Fruit fly (Drosophila melanogaster): ENCODE measurements around the gene Bgb.

Bgb gene

dm6 chr3L:1661738-1662370 lies 22.3 kb downstream of the Bgb start:
- no peak for TF ChIP-seq insv (optimal IDR thresholded peaks at IDR 0.05)
- no peak for TF ChIP-seq ttk (optimal IDR thresholded peaks at IDR 0.05)
- no peak for TF ChIP-seq h (optimal IDR thresholded peaks at IDR 0.05)
- no peak for TF ChIP-seq psq (optimal IDR thresholded peaks at IDR 0.05)
- TF ChIP-seq Sin3A (optimal IDR thresholded peaks at IDR 0.05) = no peak
- TF ChIP-seq Myc (optimal IDR thresholded peaks at IDR 0.05) = no peak

- no peak for TF ChIP-seq Sin3A (optimal IDR thresholded peaks at IDR 0.05)
These were observed 24.0 kb downstream of the Bgb start for dm6 chr3L:1663531-1663930.

- TF ChIP-seq h (optimal IDR thresholded peaks at IDR 0.05) = no peak
- TF ChIP-seq ttk (optimal IDR thresholded peaks at IDR 0.05) = peak; percentile 82
- no peak for TF ChIP-seq psq (optimal IDR thresholded peaks at IDR 0.05)
These were observed 24.7 kb downstream of the Bgb start for dm6 chr3L:1664205-1664604.

DNA sequence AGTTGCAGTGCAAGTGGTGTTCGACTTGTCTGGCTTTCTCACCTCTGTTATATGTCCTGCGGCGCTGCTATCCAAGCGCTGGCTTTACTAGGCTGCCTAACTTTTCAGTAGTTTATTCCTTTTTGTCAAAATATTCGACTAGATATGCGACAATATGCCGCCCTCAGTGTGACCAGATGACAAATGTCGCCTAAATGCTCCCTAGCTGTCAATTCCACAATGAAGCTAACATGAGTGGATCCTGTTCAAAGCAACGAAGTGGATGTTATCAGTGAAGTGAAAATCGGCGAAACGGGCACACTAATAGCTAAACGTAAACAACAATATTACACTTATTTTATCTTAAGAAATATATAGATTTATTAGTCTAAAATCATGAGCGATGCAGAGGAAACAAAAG lies 25.4 kb downstream of the Bgb start, which contains the start of the genes Srrm234 and CG7974:
Srrm234 (minus strand) TSS at position 189 of the 400 bp plus-strand sequence.
CG7974 (plus strand) TSS at position 263 of the 400 bp plus-strand sequence.
- TF ChIP-seq Myc (optimal IDR thresholded peaks at IDR 0.05) (no peak), psq (optimal IDR thresholded peaks at IDR 0.05) (no peak), Sin3A (optimal IDR thresholded peaks at IDR 0.05) (no peak), insv (optimal IDR thresholded peaks at IDR 0.05) (no peak), ttk (optimal IDR thresholded peaks at IDR 0.05) (no peak), h (optimal IDR thresholded peaks at IDR 0.05) (no peak)

DNA sequence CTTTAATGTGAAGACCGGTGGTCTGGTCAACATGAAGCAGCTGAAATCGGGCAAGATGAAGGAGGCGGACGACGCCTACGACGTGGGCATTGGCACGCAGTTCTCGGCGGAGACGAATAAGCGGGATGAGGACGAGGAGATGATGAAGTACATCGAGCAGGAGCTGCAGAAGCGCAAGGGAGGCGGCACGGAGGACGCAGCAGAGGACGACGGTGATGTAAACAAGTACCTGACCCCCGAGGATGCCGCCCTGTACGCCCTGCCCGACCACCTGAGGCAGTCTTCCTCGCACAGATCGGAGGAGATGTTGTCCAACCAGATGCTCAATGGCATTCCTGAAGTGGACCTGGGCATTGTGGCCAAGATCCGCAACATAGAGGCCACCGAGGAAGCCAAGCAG lies 26.0 kb downstream of the Bgb start:
- TF ChIP-seq Myc (optimal IDR thresholded peaks at IDR 0.05) (no peak), insv (optimal IDR thresholded peaks at IDR 0.05) (no peak), h (optimal IDR thresholded peaks at IDR 0.05) (no peak), ttk (optimal IDR thresholded peaks at IDR 0.05) (no peak), psq (optimal IDR thresholded peaks at IDR 0.05) (no peak), Sin3A (optimal IDR thresholded peaks at IDR 0.05) (no peak)

DNA sequence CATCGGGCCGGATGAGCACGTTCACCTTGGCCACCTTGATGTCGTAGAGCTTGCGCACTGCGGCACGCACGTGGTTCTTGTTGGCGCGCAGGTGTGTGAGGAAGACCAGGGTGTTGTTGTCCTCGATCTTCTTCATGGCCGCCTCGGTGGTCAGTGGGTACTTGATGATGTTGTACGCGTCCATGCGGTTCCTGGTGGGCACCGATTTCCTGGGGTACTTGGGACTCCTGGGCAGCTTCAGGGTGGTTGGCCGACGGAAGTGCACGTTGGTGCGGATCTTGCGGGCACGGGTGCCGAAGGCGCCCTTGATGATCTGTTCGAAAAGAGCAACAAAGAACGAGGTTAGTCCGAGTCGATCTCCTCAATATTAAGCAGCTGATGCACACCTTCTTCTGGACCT lies 27.9 kb downstream of the Bgb start:
- TF ChIP-seq ttk (optimal IDR thresholded peaks at IDR 0.05) (peak; percentile 94), Sin3A (optimal IDR thresholded peaks at IDR 0.05) (no peak), insv (optimal IDR thresholded peaks at IDR 0.05) (no peak), psq (optimal IDR thresholded peaks at IDR 0.05) (no peak)

DNA sequence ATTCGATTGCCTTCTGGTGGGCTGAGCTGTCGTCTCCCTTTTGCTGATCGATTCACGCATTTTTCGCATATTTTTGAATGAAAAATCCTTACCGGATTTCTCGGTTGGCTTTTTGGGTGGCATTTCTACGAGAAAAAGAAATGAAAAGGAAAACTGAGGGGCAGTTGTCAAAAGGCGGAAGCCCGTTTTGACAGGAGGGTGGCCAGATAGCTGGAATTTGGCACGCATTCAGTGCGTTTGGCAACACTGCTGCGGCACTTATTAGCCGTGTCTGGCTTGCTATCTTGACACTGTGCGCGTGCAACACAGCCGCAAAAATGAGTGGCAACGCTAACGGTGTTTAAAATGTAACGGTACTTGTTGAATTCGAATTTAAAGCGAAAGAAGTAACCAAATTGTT lies 29.0 kb downstream of the Bgb start, which contains the start of gene RpL23A:
RpL23A (minus strand) TSS at position 151 of the 400 bp plus-strand sequence.
- TF ChIP-seq psq (optimal IDR thresholded peaks at IDR 0.05) (no peak), Myc (optimal IDR thresholded peaks at IDR 0.05) (no peak), Sin3A (optimal IDR thresholded peaks at IDR 0.05) (no peak), insv (optimal IDR thresholded peaks at IDR 0.05) (no peak)

dm6 chr3L:1670008-1670407 lies 30.5 kb downstream of the Bgb start, which contains the start of gene RabX5:
TSS of gene RabX5 (minus strand) at chr3L:1670108.
- TF ChIP-seq Sin3A (optimal IDR thresholded peaks at IDR 0.05) (no peak), h (optimal IDR thresholded peaks at IDR 0.05) (no peak), ttk (optimal IDR thresholded peaks at IDR 0.05) (no peak), insv (optimal IDR thresholded peaks at IDR 0.05) (no peak), Myc (optimal IDR thresholded peaks at IDR 0.05) (no peak), psq (optimal IDR thresholded peaks at IDR 0.05) (no peak)

DNA sequence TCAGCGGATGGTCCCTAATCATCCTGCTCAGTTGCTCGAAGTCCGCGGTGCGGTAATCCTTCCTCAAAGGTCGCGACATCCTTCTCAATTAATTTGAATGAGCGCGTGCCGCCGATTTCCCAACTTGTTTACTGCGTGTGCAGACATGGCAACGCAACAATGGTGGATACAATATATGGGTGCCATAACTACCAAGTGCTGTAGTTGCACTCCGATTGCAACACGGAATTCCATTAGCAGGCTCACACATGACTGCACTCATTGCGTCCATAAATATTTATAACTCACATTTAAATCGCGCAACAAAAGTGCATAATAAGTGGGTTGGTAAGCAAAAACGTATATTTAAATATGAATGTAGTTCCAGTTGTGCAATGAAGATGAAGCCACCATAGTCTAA lies 33.1 kb downstream of the Bgb start, which contains the start of gene CG13930:
CG13930 (minus strand) TSS at position 101 of the 400 bp plus-strand sequence.
- no peak for TF ChIP-seq Sin3A (optimal IDR thresholded peaks at IDR 0.05)
- no peak for TF ChIP-seq insv (optimal IDR thresholded peaks at IDR 0.05)
- no peak for TF ChIP-seq Myc (optimal IDR thresholded peaks at IDR 0.05)
- TF ChIP-seq psq (optimal IDR thresholded peaks at IDR 0.05) = no peak
- TF ChIP-seq h (optimal IDR thresholded peaks at IDR 0.05) = no peak
- no peak for TF ChIP-seq ttk (optimal IDR thresholded peaks at IDR 0.05)

DNA sequence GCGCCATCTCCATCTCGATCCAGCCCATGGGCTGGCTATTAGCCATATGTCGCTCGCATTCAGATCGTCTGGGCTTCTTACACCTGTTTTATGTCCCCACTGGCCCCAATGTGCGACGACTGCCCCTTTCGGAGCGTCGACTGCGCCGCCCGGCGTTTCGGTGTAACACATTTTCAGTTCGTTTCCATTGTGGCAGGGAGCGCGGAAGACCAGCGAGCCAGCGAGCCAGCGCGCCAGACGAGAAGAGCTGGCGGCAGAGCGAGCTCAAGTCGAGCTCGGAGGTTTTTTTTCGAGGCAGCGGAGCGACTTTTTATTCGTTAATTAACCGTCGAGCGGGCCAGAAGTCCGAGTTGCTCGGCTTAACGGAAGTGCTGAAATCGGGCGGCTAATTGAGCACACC lies 34.9 kb downstream of the Bgb start, which contains the start of gene CG7991:
CG7991 (plus strand) TSS at position 329 of the 400 bp plus-strand sequence.
- TF ChIP-seq psq (optimal IDR thresholded peaks at IDR 0.05) = no peak
- no peak for TF ChIP-seq Sin3A (optimal IDR thresholded peaks at IDR 0.05)
- no peak for TF ChIP-seq ttk (optimal IDR thresholded peaks at IDR 0.05)
- TF ChIP-seq h (optimal IDR thresholded peaks at IDR 0.05) = no peak
- TF ChIP-seq insv (optimal IDR thresholded peaks at IDR 0.05) = no peak
- no peak for TF ChIP-seq Myc (optimal IDR thresholded peaks at IDR 0.05)

dm6 chr3L:1675242-1675641 lies 35.7 kb downstream of the Bgb start:
- no peak for TF ChIP-seq psq (optimal IDR thresholded peaks at IDR 0.05)
- no peak for TF ChIP-seq Sin3A (optimal IDR thresholded peaks at IDR 0.05)
- TF ChIP-seq Myc (optimal IDR thresholded peaks at IDR 0.05) = no peak
- no peak for TF ChIP-seq h (optimal IDR thresholded peaks at IDR 0.05)
- no peak for TF ChIP-seq ttk (optimal IDR thresholded peaks at IDR 0.05)
- TF ChIP-seq insv (optimal IDR thresholded peaks at IDR 0.05) = no peak

DNA sequence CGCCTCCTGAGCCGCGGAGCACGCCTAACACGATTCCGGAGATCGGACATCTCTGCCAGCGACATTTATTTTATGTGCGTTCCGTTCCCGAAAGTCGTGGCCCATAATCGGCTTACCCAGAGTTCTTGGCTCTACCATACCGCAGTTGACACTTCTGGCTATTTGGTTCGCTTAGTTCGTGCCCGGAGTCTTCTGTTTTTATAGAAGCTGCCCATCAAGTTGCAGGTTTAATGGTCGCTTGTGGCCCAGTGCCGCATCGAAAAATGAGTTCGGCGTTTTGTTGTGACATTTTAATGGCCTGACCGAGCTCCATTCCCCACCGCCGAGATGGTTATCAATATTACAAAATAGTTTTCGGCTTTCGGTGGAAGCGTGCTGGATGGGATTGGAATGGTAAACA lies 36.7 kb downstream of the Bgb start:
- TF ChIP-seq h (optimal IDR thresholded peaks at IDR 0.05) (no peak), Sin3A (optimal IDR thresholded peaks at IDR 0.05) (no peak), Myc (optimal IDR thresholded peaks at IDR 0.05) (no peak), insv (optimal IDR thresholded peaks at IDR 0.05) (no peak), psq (optimal IDR thresholded peaks at IDR 0.05) (no peak), ttk (optimal IDR thresholded peaks at IDR 0.05) (no peak)

- TF ChIP-seq ttk (optimal IDR thresholded peaks at IDR 0.05) (no peak), Sin3A (optimal IDR thresholded peaks at IDR 0.05) (no peak)
These were observed 39.9 kb downstream of the Bgb start for dm6 chr3L:1679394-1679793.

Data from Kc167 (cell line).